Worm (Caenorhabditis elegans) whole organism, mixed stage, embryonic: ENCODE measurements around the gene daf-3.

Experiments
- M03D4.4 ChIP-seq: sonication (generic microtip); optimal IDR thresholded peaks from 2 replicates; lab custom pipeline; 2017; ENCODE audit warnings: mild to moderate bottlenecking, missing genetic modification characterization, missing compliant biosample characterization
- bed-3 ChIP-seq: fragments of 200-800 bp; sonication (Bioruptor generic); optimal IDR thresholded peaks from 3 replicates; lab custom pipeline; 2018; ENCODE audit warnings: mild to moderate bottlenecking, missing genetic modification characterization, moderate library complexity, missing compliant biosample characterization
- blmp-1 ChIP-seq: fragments of 150-350 bp; optimal IDR thresholded peaks from 2 replicates; lab custom pipeline; 2014; ENCODE audit warnings: missing biosample characterization, missing genetic modification characterization
- ceh-39 ChIP-seq: fragments of 150-350 bp; optimal IDR thresholded peaks from 2 replicates; lab custom pipeline; 2014; ENCODE audit warnings: missing biosample characterization, missing genetic modification characterization
- ceh-43 ChIP-seq: fragments of 200-800 bp; sonication (Bioruptor generic); optimal IDR thresholded peaks from 2 replicates; lab custom pipeline; 2018; ENCODE audit warnings: mild to moderate bottlenecking, missing genetic modification characterization, moderate library complexity, missing compliant biosample characterization
- ceh-83 ChIP-seq: fragments of 200-800 bp; sonication (Bioruptor generic); optimal IDR thresholded peaks from 2 replicates; lab custom pipeline; 2018; ENCODE audit warnings: mild to moderate bottlenecking, missing genetic modification characterization, missing compliant biosample characterization
- ces-1 ChIP-seq: fragments of 150-350 bp; optimal IDR thresholded peaks from 2 replicates; lab custom pipeline; 2014; ENCODE audit warnings: missing biosample characterization, missing genetic modification reagents, missing genetic modification characterization
- cnd-1 ChIP-seq: fragments of 200-800 bp; sonication (Bioruptor generic); optimal IDR thresholded peaks from 2 replicates; lab custom pipeline; 2018; ENCODE audit warnings: mild to moderate bottlenecking, missing genetic modification characterization, missing compliant biosample characterization
- drap-1 ChIP-seq: fragments of 200-800 bp; sonication (Bioruptor generic); optimal IDR thresholded peaks from 3 replicates; lab custom pipeline; 2018; ENCODE audit warnings: mild to moderate bottlenecking, missing genetic modification characterization, missing compliant biosample characterization
- elt-1 ChIP-seq: sonication (generic microtip); optimal IDR thresholded peaks from 2 replicates; lab custom pipeline; 2017; ENCODE audit warnings: missing genetic modification characterization, mild to moderate bottlenecking, missing compliant biosample characterization, antibody characterized with exemption, moderate library complexity, borderline replicate concordance; ENCODE audit not compliant: insufficient read depth
- elt-3 ChIP-seq: fragments of 150-350 bp; optimal IDR thresholded peaks from 2 replicates; lab custom pipeline; 2014; ENCODE audit warnings: missing biosample characterization, missing genetic modification characterization
- flh-1 ChIP-seq: fragments of 200-800 bp; sonication (Bioruptor generic); optimal IDR thresholded peaks from 2 replicates; lab custom pipeline; 2018; ENCODE audit warnings: mild to moderate bottlenecking, missing genetic modification characterization, moderate library complexity, missing compliant biosample characterization
- ham-2 ChIP-seq: fragments of 200-800 bp; sonication (Bioruptor generic); optimal IDR thresholded peaks from 2 replicates; lab custom pipeline; 2018; ENCODE audit warnings: mild to moderate bottlenecking, missing genetic modification characterization, missing compliant biosample characterization
- hlh-1 ChIP-seq: fragments of 150-350 bp; optimal IDR thresholded peaks from 2 replicates; lab custom pipeline; 2014; ENCODE audit warnings: missing biosample characterization, missing genetic modification reagents, missing genetic modification characterization
- lin-13 ChIP-seq: fragments of 150-350 bp; optimal IDR thresholded peaks from 2 replicates; lab custom pipeline; 2014; ENCODE audit warnings: missing biosample characterization, missing genetic modification characterization
- lin-32 ChIP-seq: fragments of 200-800 bp; sonication (Bioruptor generic); optimal IDR thresholded peaks from 2 replicates; lab custom pipeline; 2018; ENCODE audit warnings: mild to moderate bottlenecking, missing genetic modification characterization, missing compliant biosample characterization
- lsy-2 ChIP-seq: fragments of 150-350 bp; optimal IDR thresholded peaks from 2 replicates; lab custom pipeline; 2014; ENCODE audit warnings: missing biosample characterization, missing genetic modification characterization
- mab-5 ChIP-seq: fragments of 150-350 bp; optimal IDR thresholded peaks from 2 replicates; lab custom pipeline; 2014; ENCODE audit warnings: missing biosample characterization, missing genetic modification characterization
- mep-1 ChIP-seq: fragments of 150-350 bp; optimal IDR thresholded peaks from 2 replicates; lab custom pipeline; 2017; ENCODE audit warnings: missing biosample characterization, missing genetic modification reagents, missing genetic modification characterization, inconsistent platforms
- mls-2 ChIP-seq: sonication (generic microtip); optimal IDR thresholded peaks from 2 replicates; lab custom pipeline; 2016; ENCODE audit warnings: mild to moderate bottlenecking, missing genetic modification characterization, moderate library complexity, missing compliant biosample characterization
- nhr-12 ChIP-seq: fragments of 150-350 bp; optimal IDR thresholded peaks from 2 replicates; lab custom pipeline; 2014; ENCODE audit warnings: missing biosample characterization, missing genetic modification characterization
- nhr-2 ChIP-seq: fragments of 150-350 bp; optimal IDR thresholded peaks from 2 replicates; lab custom pipeline; 2014; ENCODE audit warnings: missing biosample characterization, missing genetic modification characterization
- nhr-237 ChIP-seq: fragments of 150-350 bp; optimal IDR thresholded peaks from 2 replicates; lab custom pipeline; 2014; ENCODE audit warnings: missing biosample characterization, missing genetic modification characterization
- nhr-28 ChIP-seq: fragments of 150-350 bp; optimal IDR thresholded peaks from 2 replicates; lab custom pipeline; 2014; ENCODE audit warnings: missing biosample characterization, missing genetic modification characterization
- nhr-76 ChIP-seq: sonication (generic microtip); optimal IDR thresholded peaks from 2 replicates; lab custom pipeline; 2017; ENCODE audit warnings: missing biosample characterization, missing genetic modification characterization
- pha-4 ChIP-seq: fragments of 150-350 bp; optimal IDR thresholded peaks from 2 replicates; lab custom pipeline; 2018; ENCODE audit warnings: missing biosample characterization, missing genetic modification reagents, missing genetic modification characterization
- sem-2 ChIP-seq: fragments of 200-800 bp; sonication (Bioruptor generic); optimal IDR thresholded peaks from 2 replicates; lab custom pipeline; 2018; ENCODE audit warnings: mild to moderate bottlenecking, missing genetic modification characterization, missing compliant biosample characterization
- snpc-4 ChIP-seq: fragments of 150-350 bp; optimal IDR thresholded peaks from 2 replicates; lab custom pipeline; 2014; ENCODE audit warnings: missing biosample characterization, missing genetic modification characterization
- sptf-1 ChIP-seq: sonication (generic microtip); optimal IDR thresholded peaks from 2 replicates; lab custom pipeline; 2017; ENCODE audit warnings: mild to moderate bottlenecking, missing genetic modification characterization, moderate library complexity, missing compliant biosample characterization
- tbx-8 ChIP-seq: fragments of 200-800 bp; sonication (Bioruptor generic); optimal IDR thresholded peaks from 2 replicates; lab custom pipeline; 2018; ENCODE audit warnings: mild to moderate bottlenecking, missing genetic modification characterization, moderate library complexity, missing compliant biosample characterization
- unc-120 ChIP-seq: sonication (generic microtip); optimal IDR thresholded peaks from 2 replicates; lab custom pipeline; 2017; ENCODE audit warnings: missing genetic modification characterization, missing compliant biosample characterization; ENCODE audit not compliant: poor library complexity, severe bottlenecking
- unc-39 ChIP-seq: fragments of 150-350 bp; optimal IDR thresholded peaks from 2 replicates; lab custom pipeline; 2014; ENCODE audit warnings: missing biosample characterization, missing genetic modification characterization
- unc-62 ChIP-seq: fragments of 150-350 bp; optimal IDR thresholded peaks from 2 replicates; lab custom pipeline; 2014; ENCODE audit warnings: missing biosample characterization, missing genetic modification reagents, missing genetic modification characterization
- zip-8 ChIP-seq: fragments of 150-350 bp; optimal IDR thresholded peaks from 2 replicates; lab custom pipeline; 2014; ENCODE audit warnings: missing biosample characterization, missing genetic modification characterization
- ztf-11 ChIP-seq: fragments of 150-350 bp; optimal IDR thresholded peaks from 2 replicates; lab custom pipeline; 2014; ENCODE audit warnings: missing biosample characterization, missing genetic modification characterization

Gene daf-3

DNA sequence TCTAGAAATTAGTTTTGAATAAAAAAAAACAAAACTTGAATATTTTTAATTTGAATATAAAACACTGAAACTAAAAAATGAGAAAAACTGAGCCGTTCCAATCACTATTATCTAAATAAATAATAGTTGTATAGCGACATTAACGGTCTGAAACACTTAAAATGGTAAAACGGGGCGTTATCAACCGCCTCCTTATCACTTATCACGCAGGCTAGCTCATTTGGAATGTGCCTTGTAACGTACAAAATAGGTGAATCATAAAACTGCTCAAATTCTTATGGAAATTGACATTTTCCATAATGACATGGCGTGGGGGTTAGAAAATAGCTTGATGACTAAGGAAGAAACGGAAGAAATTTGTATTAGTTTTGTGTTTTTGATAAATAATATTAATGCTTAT is 9.3 kb downstream of the daf-3 start, which contains the start of gene ifd-2:
TSS of gene ifd-2 (minus strand) at position 1 of the 400 bp plus-strand sequence.
- TF ChIP-seq sptf-1 (tag; lab: Kevin White, UChicago) (no peak), unc-120 (no peak), hlh-1 (tag; lab: Kevin White, UChicago) (no peak), sem-2 (GFP tag; lab: Kevin White, UChicago) (no peak), ceh-39 (tag; lab: Kevin White, UChicago) (no peak), elt-3 (tag; lab: Kevin White, UChicago) (no peak), tbx-8 (GFP tag; lab: Kevin White, UChicago) (no peak), ceh-43 (no peak), nhr-2 (tag; lab: Kevin White, UChicago) (no peak), unc-62 (no peak), nhr-28 (no peak), lin-13 (tag; lab: Kevin White, UChicago) (no peak), mab-5 (no peak), mep-1 (tag; lab: Kevin White, UChicago) (no peak), snpc-4 (tag; lab: Kevin White, UChicago) (no peak), M03D4.4 (no peak), elt-1 (tag; lab: Kevin White, UChicago) (no peak), nhr-237 (tag; lab: Kevin White, UChicago) (no peak), nhr-76 (no peak)

DNA sequence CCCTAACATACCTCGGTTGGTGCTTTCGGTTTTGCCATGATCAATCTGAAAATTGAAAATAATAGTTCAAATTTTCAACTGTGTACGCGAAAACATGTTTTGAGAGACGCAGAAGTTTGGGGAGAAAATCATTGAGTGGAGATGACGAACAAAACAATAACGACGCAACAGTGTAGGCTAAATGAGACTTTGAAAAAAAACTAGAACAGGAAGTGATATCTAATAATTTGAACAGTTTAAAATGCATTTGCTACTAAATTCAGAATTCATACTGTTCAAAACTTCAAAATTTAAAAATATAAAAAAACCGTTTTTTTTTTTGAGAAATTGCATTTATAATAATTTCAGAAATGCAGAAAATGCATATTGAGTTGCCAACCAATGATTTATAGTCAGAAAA is 12.2 kb downstream of the daf-3 start, which contains the start of gene F25E2.3:
TSS of gene F25E2.3 (minus strand) at position 101 of the 400 bp plus-strand sequence.
- no peak for TF ChIP-seq unc-120
- no peak for TF ChIP-seq mab-5
- no peak for TF ChIP-seq elt-3 (tag; lab: Kevin White, UChicago)
- TF ChIP-seq unc-62, result no peak
- TF ChIP-seq nhr-76, result no peak
- no peak for TF ChIP-seq sptf-1 (tag; lab: Kevin White, UChicago)
- TF ChIP-seq hlh-1 (tag; lab: Kevin White, UChicago), result no peak
- TF ChIP-seq lsy-2, result no peak
- TF ChIP-seq ztf-11 (tag; lab: Kevin White, UChicago), result no peak
- no peak for TF ChIP-seq bed-3 (GFP tag; lab: Kevin White, UChicago)

DNA sequence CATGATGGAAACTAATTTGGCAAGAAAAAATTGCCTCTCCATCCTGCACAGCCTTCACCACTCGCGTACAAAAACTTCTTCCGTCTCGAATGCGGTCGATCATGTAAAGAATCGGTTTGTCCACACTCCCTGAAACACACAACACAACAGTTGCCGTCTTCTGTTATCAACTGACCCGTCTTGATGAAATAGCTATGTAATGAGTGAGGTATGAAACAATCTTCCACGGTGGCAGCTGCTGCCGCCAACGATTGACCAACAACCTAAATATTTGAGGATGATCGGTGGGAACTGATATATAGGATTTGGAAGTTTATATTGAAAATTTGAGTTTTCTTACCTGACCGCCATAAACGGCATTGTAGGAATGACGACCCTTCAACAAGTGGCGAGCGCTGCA is 13.0 kb downstream of the daf-3 start:
- TF ChIP-seq unc-120, result peak; percentile 40
- peak; percentile 93 for TF ChIP-seq hlh-1 (tag; lab: Kevin White, UChicago)
- no peak for TF ChIP-seq flh-1 (GFP tag; lab: Kevin White, UChicago)
- no peak for TF ChIP-seq ham-2 (GFP tag; lab: Kevin White, UChicago)
- TF ChIP-seq nhr-28, result no peak
- TF ChIP-seq lsy-2, result no peak
- no peak for TF ChIP-seq nhr-237 (tag; lab: Kevin White, UChicago)
- no peak for TF ChIP-seq ztf-11 (tag; lab: Kevin White, UChicago)
- TF ChIP-seq, all 35 proteins: peak for 2

DNA sequence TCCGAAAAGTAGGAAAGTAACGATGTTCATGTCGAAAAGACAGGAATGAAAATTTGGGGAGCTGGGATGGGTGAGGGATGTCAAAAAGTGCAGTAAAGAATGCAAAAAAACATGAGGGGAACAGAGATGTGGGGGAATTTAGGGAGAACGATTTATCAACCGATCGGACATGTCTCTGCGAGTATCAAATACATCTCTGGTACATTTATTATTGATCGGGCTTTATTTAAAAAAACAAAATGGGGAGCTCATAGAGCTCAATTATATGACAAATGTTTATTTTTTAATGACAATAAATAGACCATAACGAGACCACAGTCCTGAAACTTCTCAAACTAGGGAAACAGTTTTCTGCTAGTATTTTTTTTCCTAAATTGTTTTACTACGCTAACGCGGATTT is 14.6 kb downstream of the daf-3 start, which contains the start of gene F25E2.2:
TSS of gene F25E2.2 (minus strand) at position 101 of the 400 bp plus-strand sequence.
- TF ChIP-seq ceh-83 (no peak), nhr-2 (tag; lab: Kevin White, UChicago) (no peak), hlh-1 (tag; lab: Kevin White, UChicago) (no peak), elt-1 (tag; lab: Kevin White, UChicago) (no peak), pha-4 (tag; lab: Kevin White, UChicago) (no peak), lin-32 (no peak), snpc-4 (tag; lab: Kevin White, UChicago) (no peak), ham-2 (GFP tag; lab: Kevin White, UChicago) (no peak), nhr-76 (no peak), mab-5 (no peak), tbx-8 (GFP tag; lab: Kevin White, UChicago) (no peak), unc-62 (no peak), ces-1 (GFP tag; lab: Kevin White, UChicago) (no peak), drap-1 (GFP tag; lab: Kevin White, UChicago) (no peak), lin-13 (tag; lab: Kevin White, UChicago) (no peak)

DNA sequence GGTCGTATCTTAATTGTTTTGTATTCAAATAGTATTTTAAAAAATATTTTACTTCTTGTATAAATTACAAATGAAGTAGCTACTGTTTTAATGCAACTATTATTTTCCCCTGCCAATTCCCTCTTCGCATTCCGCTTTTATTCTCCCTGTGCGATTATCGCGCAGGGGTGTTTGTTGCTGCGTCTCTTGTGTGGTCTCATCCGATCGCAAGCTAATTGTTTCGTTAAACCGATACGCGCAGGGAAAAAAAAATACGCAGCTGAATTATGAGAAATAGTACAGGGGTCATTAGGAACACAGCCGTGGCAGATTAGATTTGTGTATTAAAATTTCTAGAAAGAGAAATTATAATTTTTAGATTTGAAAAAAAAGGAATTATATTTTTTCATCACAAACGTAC is 18.8 kb downstream of the daf-3 start:
- TF ChIP-seq bed-3 (GFP tag; lab: Kevin White, UChicago) (peak; percentile 51), sem-2 (GFP tag; lab: Kevin White, UChicago) (no peak), M03D4.4 (peak; percentile 78), unc-39 (peak; percentile 92), hlh-1 (tag; lab: Kevin White, UChicago) (peak; percentile 84), drap-1 (GFP tag; lab: Kevin White, UChicago) (peak; percentile 93), snpc-4 (tag; lab: Kevin White, UChicago) (no peak), nhr-76 (no peak), ceh-83 (peak; percentile 43), nhr-2 (tag; lab: Kevin White, UChicago) (peak; percentile 38), nhr-28 (peak; percentile 66), pha-4 (tag; lab: Kevin White, UChicago) (peak; percentile 98), unc-120 (peak; percentile 78), nhr-237 (tag; lab: Kevin White, UChicago) (peak; percentile 99), mep-1 (tag; lab: Kevin White, UChicago) (peak; percentile 96), cnd-1 (tag; lab: Kevin White, UChicago) (peak; percentile 86), mls-2 (tag; lab: Kevin White, UChicago) (peak; percentile 83), ceh-43 (peak; percentile 74), zip-8 (no peak), ham-2 (GFP tag; lab: Kevin White, UChicago) (peak; percentile 38), ztf-11 (tag; lab: Kevin White, UChicago) (peak; percentile 84), lin-32 (peak; percentile 14), ces-1 (GFP tag; lab: Kevin White, UChicago) (peak; percentile 96), nhr-12 (tag; lab: Kevin White, UChicago) (peak; percentile 74), blmp-1 (tag; lab: Kevin White, UChicago) (peak; percentile 16), sptf-1 (tag; lab: Kevin White, UChicago) (peak; percentile 92), flh-1 (GFP tag; lab: Kevin White, UChicago) (no peak), ceh-39 (tag; lab: Kevin White, UChicago) (peak; percentile 98), elt-3 (tag; lab: Kevin White, UChicago) (peak; percentile 94), mab-5 (peak; percentile 92), lsy-2 (peak; percentile 89), elt-1 (tag; lab: Kevin White, UChicago) (no peak)
